Worm (Caenorhabditis elegans) whole organism, early embryonic: ENCODE results near the gene math-13.
"Not testable (repeated sequence)": the region's sequence is repeated elsewhere in the genome, so short reads cannot be mapped to it uniquely, and the experiment has no call there.

Source experiments
- B0310.2 ChIP-seq: sonication (generic microtip); optimal IDR thresholded peaks from 2 replicates; lab custom pipeline; 2016; ENCODE audit warnings: mild to moderate bottlenecking, missing genetic modification characterization, missing compliant biosample characterization
- aly-1 ChIP-seq: sonication (generic microtip); optimal IDR thresholded peaks from 2 replicates; lab custom pipeline; 2016; ENCODE audit warnings: missing genetic modification characterization, missing compliant biosample characterization
- ama-1 ChIP-seq: fragments of 150-350 bp; optimal IDR thresholded peaks from 2 replicates; lab custom pipeline; 2014
- ceh-36 ChIP-seq: sonication (generic microtip); optimal IDR thresholded peaks from 2 replicates; lab custom pipeline; 2016; ENCODE audit warnings: missing genetic modification characterization, inconsistent platforms, missing compliant biosample characterization
- ets-7 ChIP-seq: sonication (generic microtip); optimal IDR thresholded peaks from 2 replicates; lab custom pipeline; 2016; ENCODE audit warnings: missing genotype, missing genetic modification characterization, missing compliant biosample characterization
- flt-1 ChIP-seq: fragments of 200-800 bp; sonication (Bioruptor generic); IDR thresholded peaks from 2 replicates; pipeline ENCODE4 v1.3.6; 2022; ENCODE audit warnings: missing genetic modification characterization, missing compliant biosample characterization
- hmg-4 ChIP-seq: fragments of 200-800 bp; sonication (Bioruptor generic); optimal IDR thresholded peaks from 2 replicates; lab custom pipeline; 2018; ENCODE audit warnings: mild to moderate bottlenecking, missing genetic modification characterization, missing compliant biosample characterization
- pes-1 ChIP-seq: fragments of 200-800 bp; sonication (Bioruptor generic); IDR thresholded peaks from 2 replicates; pipeline ENCODE4 v1.3.6; 2022; ENCODE audit warnings: missing genetic modification reagents, missing genetic modification characterization, missing compliant biosample characterization
- scrt-1 ChIP-seq: fragments of 200-800 bp; sonication (Bioruptor generic); IDR thresholded peaks from 2 replicates; pipeline ENCODE4 v1.3.6; 2022; ENCODE audit warnings: missing genetic modification characterization, missing compliant biosample characterization
- sea-1 ChIP-seq: fragments of 200-800 bp; sonication (Bioruptor generic); conservative IDR thresholded peaks from 2 replicates; pipeline ENCODE4 v1.3.6; 2022; ENCODE audit warnings: missing genetic modification characterization, missing compliant biosample characterization
- tbx-37 ChIP-seq: fragments of 200-800 bp; sonication (Bioruptor generic); conservative IDR thresholded peaks from 2 replicates; pipeline ENCODE4 v1.3.6; 2022; ENCODE audit warnings: missing genetic modification reagents, missing genetic modification characterization, missing compliant biosample characterization

ce11 chrII:1862334-1862733 is 13.4 kb upstream of the math-13 start, which contains the start of gene fbxb-98:
- TF ChIP-seq ceh-36 (tag; lab: Kevin White, UChicago); ets-7 (tag; lab: Kevin White, UChicago); scrt-1; ama-1 (lab: Kevin White, UChicago); hmg-4 (GFP tag; lab: Kevin White, UChicago); sea-1 (GFP tag; lab: Robert Waterston, UW); aly-1 (tag; lab: Kevin White, UChicago); tbx-37 (GFP tag; lab: Robert Waterston, UW); flt-1 (GFP tag; lab: Robert Waterston, UW); pes-1 (GFP tag; lab: Robert Waterston, UW); B0310.2 (tag; lab: Kevin White, UChicago): not testable (repeated sequence)
